Fruit fly (Drosophila melanogaster) whole organism, embryonic: ENCODE results near the gene CG1307.

Source experiments
- B-H2 ChIP-seq: fragments of 200-800 bp; sonication (Bioruptor generic); optimal IDR thresholded peaks from 2 replicates; lab custom pipeline; 2018; ENCODE audit warnings: missing biosample characterization, mild to moderate bottlenecking, missing genetic modification characterization
- Blimp-1 ChIP-seq: fragments of 200-800 bp; sonication (Bioruptor generic); optimal IDR thresholded peaks from 3 replicates; lab custom pipeline; 2018; ENCODE audit warnings: missing biosample characterization, missing genetic modification characterization, mild to moderate bottlenecking, moderate library complexity, missing genetic modification reagents
- CG11247 ChIP-seq: fragments of 200-800 bp; sonication (Bioruptor generic); IDR thresholded peaks from 2 replicates; pipeline ENCODE4 v1.3.6; 2022; ENCODE audit warnings: missing biosample characterization, missing genetic modification characterization
- CG11695 ChIP-seq: fragments of 200-800 bp; sonication (Bioruptor generic); IDR thresholded peaks from 3 replicates; pipeline ENCODE4 v1.3.6; 2022; ENCODE audit warnings: missing biosample characterization, missing genetic modification characterization
- CG12659 ChIP-seq: fragments of 200-800 bp; sonication (Bioruptor generic); optimal IDR thresholded peaks from 3 replicates; lab custom pipeline; 2017; ENCODE audit warnings: mild to moderate bottlenecking, missing biosample characterization, missing genetic modification reagents, missing genetic modification characterization
- CG12769 ChIP-seq: fragments of 200-800 bp; sonication (Bioruptor generic); optimal IDR thresholded peaks from 2 replicates; lab custom pipeline; 2019; ENCODE audit warnings: missing biosample characterization, mild to moderate bottlenecking, missing genetic modification characterization, moderate library complexity
- CG13424 ChIP-seq: fragments of 200-800 bp; sonication (Bioruptor generic); optimal IDR thresholded peaks from 2 replicates; lab custom pipeline; 2019; ENCODE audit warnings: missing biosample characterization, mild to moderate bottlenecking, missing genetic modification characterization, moderate library complexity
- CG13894 ChIP-seq: fragments of 200-800 bp; sonication (Bioruptor generic); optimal IDR thresholded peaks from 3 replicates; lab custom pipeline; 2018; ENCODE audit warnings: missing biosample characterization, mild to moderate bottlenecking, missing genetic modification characterization, moderate library complexity
- CG18011 ChIP-seq: fragments of 200-800 bp; sonication (Bioruptor generic); optimal IDR thresholded peaks from 2 replicates; lab custom pipeline; 2017; ENCODE audit warnings: missing biosample characterization, missing genetic modification characterization, mild to moderate bottlenecking, moderate library complexity, missing genotype
- CG2116 ChIP-seq: fragments of 200-800 bp; sonication (Bioruptor generic); optimal IDR thresholded peaks from 3 replicates; lab custom pipeline; 2018; ENCODE audit warnings: missing biosample characterization, mild to moderate bottlenecking, missing genetic modification characterization
- CG2199 ChIP-seq: fragments of 200-800 bp; sonication (Bioruptor generic); IDR thresholded peaks from 3 replicates; pipeline ENCODE4 v1.3.6; 2022; ENCODE audit warnings: missing biosample characterization, missing genetic modification characterization
- CG3065 ChIP-seq: fragments of 200-800 bp; sonication (Bioruptor generic); optimal IDR thresholded peaks from 2 replicates; lab custom pipeline; 2016; ENCODE audit warnings: missing biosample characterization, missing genetic modification characterization
- CG31388 ChIP-seq: fragments of 200-800 bp; sonication (Bioruptor generic); optimal IDR thresholded peaks from 2 replicates; lab custom pipeline; 2016; ENCODE audit warnings: missing biosample characterization, missing genetic modification characterization
- CG3995 ChIP-seq: fragments of 200-800 bp; sonication (Bioruptor generic); optimal IDR thresholded peaks from 3 replicates; lab custom pipeline; 2016; ENCODE audit warnings: missing biosample characterization, missing genetic modification characterization
- CG4707 ChIP-seq: fragments of 200-800 bp; sonication (Bioruptor generic); optimal IDR thresholded peaks from 2 replicates; lab custom pipeline; 2018; ENCODE audit warnings: missing biosample characterization, mild to moderate bottlenecking, missing genetic modification characterization, moderate library complexity
- CG6689 ChIP-seq: fragments of 200-800 bp; sonication (Bioruptor generic); IDR thresholded peaks from 2 replicates; pipeline ENCODE4 v1.3.6; 2022; ENCODE audit warnings: missing biosample characterization, missing genetic modification characterization
- CG6765 ChIP-seq: fragments of 200-800 bp; sonication (Bioruptor generic); optimal IDR thresholded peaks from 3 replicates; lab custom pipeline; 2017; ENCODE audit warnings: missing biosample characterization, mild to moderate bottlenecking, missing genetic modification characterization
- CG6813 ChIP-seq: fragments of 200-800 bp; sonication (Bioruptor generic); optimal IDR thresholded peaks from 2 replicates; lab custom pipeline; 2017; ENCODE audit warnings: missing biosample characterization, missing genetic modification characterization, mild to moderate bottlenecking, moderate library complexity, missing genetic modification reagents
- CG6854 ChIP-seq: fragments of 200-800 bp; sonication (Bioruptor generic); optimal IDR thresholded peaks from 3 replicates; lab custom pipeline; 2017; ENCODE audit warnings: missing biosample characterization, mild to moderate bottlenecking, missing genetic modification characterization
- CG8089 ChIP-seq: fragments of 200-800 bp; sonication (Bioruptor generic); optimal IDR thresholded peaks from 3 replicates; lab custom pipeline; 2016; ENCODE audit warnings: missing biosample characterization, missing genetic modification characterization
- CG8290 ChIP-seq, 3 experiments: fragments of 200-800 bp; sonication (Bioruptor generic); optimal IDR thresholded peaks; 2 replicates each; lab custom pipeline; 2016 to 2019; ENCODE audit warnings: missing biosample characterization in 3 of 3, missing genetic modification characterization in 3 of 3, mild to moderate bottlenecking in 2 of 3, moderate library complexity in 1 of 3
- CG9876 ChIP-seq: fragments of 200-800 bp; sonication (Bioruptor generic); optimal IDR thresholded peaks from 2 replicates; lab custom pipeline; 2016; ENCODE audit warnings: missing biosample characterization, missing genetic modification characterization
- CG9932 ChIP-seq: fragments of 200-800 bp; sonication (Bioruptor generic); IDR thresholded peaks from 2 replicates; pipeline ENCODE4 v1.3.6; 2022; ENCODE audit warnings: missing biosample characterization, missing genetic modification characterization
- CTCF ChIP-seq: fragments of 200-800 bp; sonication (Bioruptor generic); optimal IDR thresholded peaks from 2 replicates; lab custom pipeline; 2017; ENCODE audit warnings: missing biosample characterization, mild to moderate bottlenecking, missing genetic modification characterization, moderate library complexity
- Ets97D ChIP-seq: fragments of 200-800 bp; sonication (Bioruptor generic); optimal IDR thresholded peaks from 3 replicates; lab custom pipeline; 2016; ENCODE audit warnings: missing biosample characterization, missing genetic modification characterization
- HmgD ChIP-seq: fragments of 200-800 bp; sonication (Bioruptor generic); optimal IDR thresholded peaks from 3 replicates; lab custom pipeline; 2016; ENCODE audit warnings: missing biosample characterization, missing genetic modification characterization
- NC2α ChIP-seq: fragments of 200-800 bp; sonication (Bioruptor generic); optimal IDR thresholded peaks from 2 replicates; lab custom pipeline; 2016; ENCODE audit warnings: missing biosample characterization, missing genetic modification characterization
- Rfx ChIP-seq: fragments of 200-800 bp; sonication (Bioruptor generic); IDR thresholded peaks from 2 replicates; pipeline ENCODE4 v1.3.6; 2022; ENCODE audit warnings: missing biosample characterization, missing genetic modification characterization
- Spps ChIP-seq: fragments of 200-800 bp; sonication (Bioruptor generic); optimal IDR thresholded peaks from 2 replicates; lab custom pipeline; 2018; ENCODE audit warnings: missing biosample characterization, mild to moderate bottlenecking, missing genetic modification characterization
- Sry-δ ChIP-seq: fragments of 200-800 bp; sonication (Bioruptor generic); optimal IDR thresholded peaks from 2 replicates; lab custom pipeline; 2016; ENCODE audit warnings: missing biosample characterization, missing genetic modification characterization
- Xrp1 ChIP-seq: fragments of 200-800 bp; sonication (Bioruptor generic); IDR thresholded peaks from 2 replicates; pipeline ENCODE4 v1.3.6; 2022; ENCODE audit warnings: missing biosample characterization, missing genetic modification characterization
- amos ChIP-seq: fragments of 200-800 bp; sonication (Bioruptor generic); IDR thresholded peaks from 2 replicates; pipeline ENCODE4 v1.3.6; 2022; ENCODE audit warnings: missing biosample characterization, missing genetic modification characterization; ENCODE audit not compliant: partially characterized antibody
- ap ChIP-seq: fragments of 200-800 bp; sonication (Bioruptor generic); IDR thresholded peaks from 2 replicates; pipeline ENCODE4 v1.3.6; 2022; ENCODE audit warnings: missing biosample characterization, missing genetic modification characterization
- btn ChIP-seq: fragments of 200-800 bp; sonication (Bioruptor generic); optimal IDR thresholded peaks from 2 replicates; lab custom pipeline; 2016; ENCODE audit warnings: missing biosample characterization, missing genetic modification characterization
- chif ChIP-seq, 2 experiments: fragments of 200-800 bp; sonication (Bioruptor generic); optimal IDR thresholded peaks; 3 replicates each; lab custom pipeline; 2016; ENCODE audit warnings: missing biosample characterization in 2 of 2, missing genetic modification characterization in 2 of 2
- crp ChIP-seq, 2 experiments: fragments of 200-800 bp; sonication (Bioruptor generic); optimal IDR thresholded peaks; 2 replicates in 1 of 2; 3 replicates in 1 of 2; lab custom pipeline; 2017; ENCODE audit warnings: missing biosample characterization in 2 of 2, missing genetic modification characterization in 2 of 2, mild to moderate bottlenecking in 1 of 2, moderate library complexity in 1 of 2
- disco-r ChIP-seq: fragments of 200-800 bp; sonication (Bioruptor generic); optimal IDR thresholded peaks from 2 replicates; lab custom pipeline; 2016; ENCODE audit warnings: missing biosample characterization, missing genetic modification characterization
- dm ChIP-seq: fragments of 200-800 bp; sonication (Bioruptor generic); optimal IDR thresholded peaks from 3 replicates; lab custom pipeline; 2016; ENCODE audit warnings: missing biosample characterization, missing genetic modification characterization
- dpn ChIP-seq, 2 experiments: fragments of 200-800 bp; sonication (Bioruptor generic); optimal IDR thresholded peaks; 3 replicates each; lab custom pipeline; 2016; ENCODE audit warnings: missing biosample characterization in 2 of 2, missing genetic modification characterization in 2 of 2
- gce ChIP-seq: fragments of 200-800 bp; sonication (Bioruptor generic); IDR thresholded peaks from 3 replicates; pipeline ENCODE4 v1.3.6; 2022; ENCODE audit warnings: missing biosample characterization, missing genetic modification characterization
- gfzf ChIP-seq: fragments of 200-800 bp; sonication (Bioruptor generic); optimal IDR thresholded peaks from 2 replicates; lab custom pipeline; 2016; ENCODE audit warnings: missing biosample characterization, mild to moderate bottlenecking, missing genetic modification characterization, moderate library complexity
- knrl ChIP-seq: fragments of 200-800 bp; sonication (Bioruptor generic); IDR thresholded peaks from 3 replicates; pipeline ENCODE4 v1.3.6; 2022; ENCODE audit warnings: missing biosample characterization, missing genetic modification characterization; ENCODE audit not compliant: partially characterized antibody
- nmo ChIP-seq: fragments of 200-800 bp; sonication (Bioruptor generic); optimal IDR thresholded peaks from 2 replicates; lab custom pipeline; 2018; ENCODE audit warnings: missing biosample characterization, mild to moderate bottlenecking, missing genetic modification characterization, moderate library complexity
- otp ChIP-seq: fragments of 200-800 bp; sonication (Bioruptor generic); IDR thresholded peaks from 3 replicates; pipeline ENCODE4, ENCODE4 v1.3.6; 2022; ENCODE audit warnings: missing biosample characterization, missing genetic modification characterization
- pan ChIP-seq, 4 experiments: fragments of >200 bp in 3 of 4; fragments of 200-800 bp in 1 of 4; sonication (Bioruptor generic) in 1 of 4; optimal IDR thresholded peaks in 3 of 4; IDR thresholded peaks in 1 of 4; 2 replicates each; pipeline versions ENCODE4 v1.3.6 to Lab custom; 2017 to 2022; ENCODE audit warnings: missing biosample characterization in 2 of 4, missing genetic modification characterization in 2 of 4, mixed read lengths in 1 of 4
- phol ChIP-seq: fragments of 200-800 bp; sonication (Bioruptor generic); optimal IDR thresholded peaks from 3 replicates; lab custom pipeline; 2018; ENCODE audit warnings: missing biosample characterization, mild to moderate bottlenecking, missing genetic modification characterization, moderate library complexity
- sens ChIP-seq: fragments of 200-800 bp; sonication (Bioruptor generic); peaks from one replicate; lab custom pipeline; 2016; ENCODE audit warnings: missing biosample characterization, missing genetic modification characterization
- sens-2 ChIP-seq: fragments of 200-800 bp; sonication (Bioruptor generic); IDR thresholded peaks from 2 replicates; pipeline ENCODE4 v1.3.6; 2022; ENCODE audit warnings: missing biosample characterization, missing genetic modification characterization
- slbo ChIP-seq: fragments of 200-800 bp; sonication (Bioruptor generic); IDR thresholded peaks from 2 replicates; pipeline ENCODE4 v1.3.6; 2022; ENCODE audit warnings: missing biosample characterization, missing genetic modification characterization
- unc-4 ChIP-seq: fragments of 200-800 bp; sonication (Bioruptor generic); IDR thresholded peaks from 2 replicates; pipeline ENCODE4 v1.3.6; 2022; ENCODE audit warnings: missing biosample characterization, missing genetic modification characterization; ENCODE audit not compliant: partially characterized antibody

CG1307 gene

DNA sequence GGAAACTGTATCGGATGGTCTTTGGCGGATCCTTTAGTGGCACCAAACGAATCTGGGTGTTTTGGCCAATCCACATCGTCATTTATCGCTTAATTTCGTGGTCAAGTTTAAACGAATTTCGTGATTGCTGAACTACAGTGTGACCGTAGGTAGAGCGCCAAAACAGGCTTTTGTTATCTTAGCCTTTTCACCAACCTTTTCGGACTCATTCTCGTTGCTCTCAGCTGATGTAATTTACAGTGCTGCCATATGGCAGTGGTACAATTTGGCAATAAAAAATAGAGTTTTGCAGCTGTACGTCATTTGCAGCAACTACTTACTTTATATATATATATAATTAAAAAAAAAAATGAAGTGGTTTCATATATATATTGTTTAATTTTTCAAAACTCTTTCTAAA, 2.7 kb upstream of the CG1307 start, which contains the start of gene agt:
agt (minus strand) TSS at position 160 of the 400 bp plus-strand sequence.
- TF ChIP-seq CG6813 (GFP tag; lab: Kevin White, UChicago) (no peak), CTCF (GFP tag; lab: Kevin White, UChicago) (peak; percentile 71), Blimp-1 (GFP tag; lab: Kevin White, UChicago) (no peak), nmo (GFP tag; lab: Kevin White, UChicago) (peak; percentile 28), chif (GFP tag; optimal IDR thresholded peaks at IDR 0.05; lab: Kevin White, UChicago) (no peak), HmgD (GFP tag; lab: Kevin White, UChicago) (peak; percentile 61), CG12769 (tag; lab: Kevin White, UChicago) (no peak), CG6765 (GFP tag; lab: Kevin White, UChicago) (no peak), ap (no peak), dpn (GFP tag; optimal IDR thresholded peaks at IDR 0.05; lab: Kevin White, UChicago) (no peak), sens-2 (no peak), B-H2 (GFP tag; lab: Kevin White, UChicago) (no peak), CG11247 (GFP tag; lab: Robert Waterston, UW) (no peak), Xrp1 (GFP tag; lab: Robert Waterston, UW) (0 out of 2 replicates have a peak, but pooled peaks have one; percentile 17), btn (GFP tag; lab: Kevin White, UChicago) (no peak), amos (GFP tag; lab: Robert Waterston, UW) (peak; percentile 41; the same call in 1 of the 2 replicates), CG12659 (GFP tag; lab: Kevin White, UChicago) (peak; percentile 49), CG9876 (no peak), crp (GFP tag; optimal IDR thresholded peaks at IDR 0.05; lab: Kevin White, UChicago) (peak; percentile 46 to 93), Spps (no peak), Rfx (GFP tag; lab: Robert Waterston, UW) (0 out of 2 replicates have a peak, but pooled peaks have one; percentile 8), CG3065 (GFP tag; lab: Kevin White, UChicago) (no peak), Sry-δ (GFP tag; lab: Kevin White, UChicago) (peak; percentile 34), CG8089 (GFP tag; lab: Kevin White, UChicago) (no peak), otp (GFP tag; lab: Robert Waterston, UW) (no peak), knrl (GFP tag; lab: Robert Waterston, UW) (peak; percentile 42; the same call in 1 of the 3 replicates), CG11695 (GFP tag; lab: Robert Waterston, UW) (no peak), CG9932 (0 out of 2 replicates have a peak, but pooled peaks have one; percentile 14), Ets97D (GFP tag; lab: Kevin White, UChicago) (peak; percentile 56), pan (optimal IDR thresholded peaks at IDR 0.05; lab: Kevin White, UChicago) (no peak), pan (GFP tag; optimal IDR thresholded peaks at IDR 0.05 in 1 of 2, IDR thresholded peaks at IDR 0.05 in 1 of 2) (no peak), CG31388 (GFP tag; lab: Kevin White, UChicago) (no peak), gfzf (GFP tag; lab: Kevin White, UChicago) (peak; percentile 90), CG8290 (GFP tag; optimal IDR thresholded peaks at IDR 0.05; lab: Kevin White, UChicago) (peak; percentile 85), CG8290 (tag; optimal IDR thresholded peaks at IDR 0.05; lab: Kevin White, UChicago) (peak in 1 of 2 experiments; percentile 67), phol (tag; lab: Kevin White, UChicago) (peak; percentile 50), CG6689 (GFP tag; lab: Robert Waterston, UW) (no peak), CG13424 (tag; lab: Kevin White, UChicago) (peak; percentile 0), sens (GFP tag; lab: Kevin White, UChicago) (peak; percentile 17), CG13894 (tag; lab: Kevin White, UChicago) (peak; percentile 30), NC2α (GFP tag; lab: Kevin White, UChicago) (no peak), CG6854 (no peak), disco-r (GFP tag; lab: Kevin White, UChicago) (no peak), CG2199 (GFP tag; lab: Robert Waterston, UW) (0 out of 3 replicates have a peak, but pooled peaks have one; percentile 60), slbo (GFP tag; lab: Robert Waterston, UW) (peak; percentile 54; the same call in 1 of the 2 replicates), CG18011 (GFP tag; lab: Kevin White, UChicago) (peak; percentile 26), CG4707 (GFP tag; lab: Kevin White, UChicago) (no peak), unc-4 (GFP tag; lab: Robert Waterston, UW) (0 out of 2 replicates have a peak, but pooled peaks have one; percentile 15), CG3995 (GFP tag; lab: Kevin White, UChicago) (peak; percentile 80), dm (GFP tag; lab: Kevin White, UChicago) (no peak), CG2116 (GFP tag; lab: Kevin White, UChicago) (peak; percentile 54), gce (GFP tag; lab: Robert Waterston, UW) (no peak)
